Fruit fly (Drosophila melanogaster) whole organism, prepupa: Measurements from ENCODE around the gene Nepl3.
A peak's percentile ranks its signal among the peaks of the same experiment; 100 is the strongest.

Experiments
- Blimp-1 ChIP-seq: fragments of 200-800 bp; sonication (Bioruptor generic); optimal IDR thresholded peaks from 3 replicates; lab custom pipeline; 2017; ENCODE audit warnings: missing biosample characterization, missing genetic modification characterization, mild to moderate bottlenecking, moderate library complexity, missing genetic modification reagents
- CG10631 ChIP-seq: fragments of 200-800 bp; sonication (Bioruptor generic); optimal IDR thresholded peaks from 2 replicates; lab custom pipeline; 2016; ENCODE audit warnings: missing biosample characterization, missing genetic modification characterization
- CG10669 ChIP-seq: fragments of 200-800 bp; sonication (Bioruptor generic); optimal IDR thresholded peaks from 3 replicates; lab custom pipeline; 2018; ENCODE audit warnings: missing biosample characterization, mild to moderate bottlenecking, missing genetic modification characterization, moderate library complexity
- CG11294 ChIP-seq: fragments of 200-800 bp; sonication (Bioruptor generic); IDR thresholded peaks from 2 replicates; pipeline ENCODE4 v1.3.6; 2022; ENCODE audit warnings: missing biosample characterization, missing genetic modification characterization
- CG1621 ChIP-seq: fragments of 200-800 bp; sonication (Bioruptor generic); optimal IDR thresholded peaks from 3 replicates; lab custom pipeline; 2018; ENCODE audit warnings: missing biosample characterization, mild to moderate bottlenecking, missing genetic modification characterization
- CG16779 ChIP-seq: fragments of 200-800 bp; sonication (Bioruptor generic); optimal IDR thresholded peaks from 3 replicates; lab custom pipeline; 2017; ENCODE audit warnings: missing biosample characterization, mild to moderate bottlenecking, missing genetic modification characterization
- CG3032 ChIP-seq: fragments of 200-800 bp; optimal IDR thresholded peaks from 2 replicates; lab custom pipeline; 2019; ENCODE audit warnings: missing biosample characterization, mild to moderate bottlenecking, missing genetic modification characterization, moderate library complexity
- CG31627 ChIP-seq: fragments of 200-800 bp; sonication (Bioruptor generic); optimal IDR thresholded peaks from 3 replicates; lab custom pipeline; 2016; ENCODE audit warnings: missing biosample characterization, missing genetic modification characterization
- CG32006 ChIP-seq: fragments of 200-800 bp; sonication (Bioruptor generic); optimal IDR thresholded peaks from 3 replicates; lab custom pipeline; 2017; ENCODE audit warnings: missing biosample characterization, mild to moderate bottlenecking, missing genetic modification characterization
- CG34406 ChIP-seq: fragments of 200-800 bp; sonication (Bioruptor generic); optimal IDR thresholded peaks from 3 replicates; lab custom pipeline; 2016; ENCODE audit warnings: missing biosample characterization, missing genetic modification characterization
- CG3919 ChIP-seq: fragments of 200-800 bp; sonication (Bioruptor generic); optimal IDR thresholded peaks from 3 replicates; lab custom pipeline; 2016; ENCODE audit warnings: missing biosample characterization, missing genetic modification characterization
- CG4318 ChIP-seq: fragments of 200-800 bp; sonication (Bioruptor generic); optimal IDR thresholded peaks from 3 replicates; lab custom pipeline; 2017; ENCODE audit warnings: missing biosample characterization, mild to moderate bottlenecking, missing genetic modification characterization
- CG6163 ChIP-seq: fragments of 200-800 bp; sonication (Bioruptor generic); IDR thresholded peaks from 3 replicates; pipeline ENCODE4 v1.3.6; 2022; ENCODE audit warnings: missing biosample characterization, missing genetic modification characterization
- CG6276 ChIP-seq: fragments of 200-800 bp; sonication (Bioruptor generic); optimal IDR thresholded peaks from 2 replicates; lab custom pipeline; 2017; ENCODE audit warnings: missing biosample characterization, mild to moderate bottlenecking, missing genetic modification characterization
- CG6792 ChIP-seq: fragments of 200-800 bp; sonication (Bioruptor generic); optimal IDR thresholded peaks from 3 replicates; lab custom pipeline; 2016; ENCODE audit warnings: missing biosample characterization, missing genetic modification characterization
- CG6808 ChIP-seq: fragments of 200-800 bp; sonication (Bioruptor generic); optimal IDR thresholded peaks from 3 replicates; lab custom pipeline; 2017; ENCODE audit warnings: missing biosample characterization, missing genetic modification characterization, mild to moderate bottlenecking, moderate library complexity, missing genetic modification reagents
- CG7368 ChIP-seq: fragments of 200-800 bp; sonication (Bioruptor generic); optimal IDR thresholded peaks from 3 replicates; lab custom pipeline; 2016; ENCODE audit warnings: missing biosample characterization, missing genetic modification characterization
- CG8119 ChIP-seq: fragments of 200-800 bp; sonication (Bioruptor generic); IDR thresholded peaks from 3 replicates; pipeline ENCODE4 v1.3.6; 2022; ENCODE audit warnings: missing biosample characterization, missing genetic modification characterization
- CG8319 ChIP-seq: fragments of 200-800 bp; sonication (Bioruptor generic); optimal IDR thresholded peaks from 3 replicates; lab custom pipeline; 2016; ENCODE audit warnings: missing biosample characterization, missing genetic modification characterization
- CG8632 ChIP-seq: fragments of 200-800 bp; sonication (Bioruptor generic); optimal IDR thresholded peaks from 3 replicates; lab custom pipeline; 2016; ENCODE audit warnings: missing biosample characterization, missing genetic modification characterization
- CG9139 ChIP-seq: fragments of 200-800 bp; sonication (Bioruptor generic); optimal IDR thresholded peaks from 3 replicates; lab custom pipeline; 2017; ENCODE audit warnings: missing biosample characterization, mild to moderate bottlenecking, missing genetic modification characterization
- Eip75B ChIP-seq: fragments of 200-800 bp; sonication (Bioruptor generic); optimal IDR thresholded peaks from 3 replicates; lab custom pipeline; 2016; ENCODE audit warnings: missing biosample characterization, missing genetic modification characterization
- Eip78C ChIP-seq: fragments of 200-800 bp; sonication (Bioruptor generic); peaks from one replicate; lab custom pipeline; 2016; ENCODE audit warnings: missing biosample characterization, missing genetic modification characterization
- Eip93F ChIP-seq: fragments of 200-800 bp; sonication (Bioruptor generic); optimal IDR thresholded peaks from 2 replicates; lab custom pipeline; 2016; ENCODE audit warnings: missing biosample characterization, mild to moderate bottlenecking, missing genetic modification characterization
- Ets21C ChIP-seq: fragments of 200-800 bp; sonication (Bioruptor generic); optimal IDR thresholded peaks from 3 replicates; lab custom pipeline; 2016; ENCODE audit warnings: missing biosample characterization, missing genetic modification characterization
- Ets96B ChIP-seq: fragments of 200-800 bp; optimal IDR thresholded peaks from 2 replicates; lab custom pipeline; 2019; ENCODE audit warnings: missing biosample characterization, mild to moderate bottlenecking, missing genetic modification characterization, moderate library complexity
- Hr38 ChIP-seq: sonication (Bioruptor generic); optimal IDR thresholded peaks from 2 replicates; lab custom pipeline; 2016; ENCODE audit warnings: missing biosample characterization, missing genetic modification characterization
- Hr39 ChIP-seq: fragments of 200-800 bp; sonication (Bioruptor generic); optimal IDR thresholded peaks from 2 replicates; lab custom pipeline; 2016; ENCODE audit warnings: missing biosample characterization, missing genetic modification characterization
- Hr4 ChIP-seq: fragments of 200-800 bp; sonication (Bioruptor generic); optimal IDR thresholded peaks from 3 replicates; lab custom pipeline; 2016; ENCODE audit warnings: missing biosample characterization, missing genetic modification characterization
- Lpt ChIP-seq: fragments of 200-800 bp; sonication (Bioruptor generic); optimal IDR thresholded peaks from 3 replicates; lab custom pipeline; 2016; ENCODE audit warnings: missing biosample characterization, missing genetic modification characterization
- Sox102F ChIP-seq: fragments of 200-800 bp; sonication (Bioruptor generic); optimal IDR thresholded peaks from 2 replicates; lab custom pipeline; 2016; ENCODE audit warnings: missing biosample characterization, mild to moderate bottlenecking, missing genetic modification characterization
- Sox14 ChIP-seq: fragments of 200-800 bp; sonication (Bioruptor generic); optimal IDR thresholded peaks from 3 replicates; lab custom pipeline; 2016; ENCODE audit warnings: missing biosample characterization, missing genetic modification characterization
- Sox15 ChIP-seq: fragments of 200-800 bp; sonication (Bioruptor generic); optimal IDR thresholded peaks from 3 replicates; lab custom pipeline; 2016; ENCODE audit warnings: missing biosample characterization, missing genetic modification characterization
- achi ChIP-seq: fragments of 200-800 bp; sonication (Bioruptor generic); optimal IDR thresholded peaks from 3 replicates; lab custom pipeline; 2016; ENCODE audit warnings: missing biosample characterization, missing genetic modification characterization
- cyc ChIP-seq: fragments of 200-800 bp; sonication (Bioruptor generic); optimal IDR thresholded peaks from 3 replicates; lab custom pipeline; 2016; ENCODE audit warnings: missing biosample characterization, missing genetic modification characterization
- dac ChIP-seq: fragments of 200-800 bp; sonication (Bioruptor generic); optimal IDR thresholded peaks from 2 replicates; lab custom pipeline; 2017; ENCODE audit warnings: missing biosample characterization, mild to moderate bottlenecking, missing genetic modification characterization
- dsx ChIP-seq: fragments of 200-800 bp; optimal IDR thresholded peaks from 3 replicates; lab custom pipeline; 2019; ENCODE audit warnings: missing biosample characterization, mild to moderate bottlenecking, missing genetic modification characterization, moderate library complexity; ENCODE audit not compliant: poor library complexity, severe bottlenecking
- eg ChIP-seq: fragments of 200-800 bp; sonication (Bioruptor generic); IDR thresholded peaks from 3 replicates; pipeline ENCODE4 v1.3.6; 2022; ENCODE audit warnings: missing biosample characterization, missing genetic modification characterization
- esn ChIP-seq: fragments of 200-800 bp; sonication (Bioruptor generic); optimal IDR thresholded peaks from 2 replicates; lab custom pipeline; 2016; ENCODE audit warnings: missing biosample characterization, mild to moderate bottlenecking, missing genetic modification characterization, moderate library complexity
- fd59A ChIP-seq: fragments of 200-800 bp; sonication (Bioruptor generic); optimal IDR thresholded peaks from 2 replicates; lab custom pipeline; 2017; ENCODE audit warnings: missing biosample characterization, mild to moderate bottlenecking, missing genetic modification characterization, missing genetic modification reagents
- fd85E ChIP-seq: fragments of 200-800 bp; sonication (Bioruptor generic); optimal IDR thresholded peaks from 3 replicates; lab custom pipeline; 2016; ENCODE audit warnings: missing biosample characterization, missing genetic modification characterization
- lz ChIP-seq: fragments of 200-800 bp; sonication (Bioruptor generic); optimal IDR thresholded peaks from 3 replicates; lab custom pipeline; 2016; ENCODE audit warnings: missing biosample characterization, missing genetic modification characterization
- net ChIP-seq: fragments of 200-800 bp; sonication (Bioruptor generic); optimal IDR thresholded peaks from 3 replicates; lab custom pipeline; 2016; ENCODE audit warnings: missing biosample characterization, missing genetic modification characterization
- pdm3 ChIP-seq: fragments of 200-800 bp; sonication (Bioruptor generic); optimal IDR thresholded peaks from 3 replicates; lab custom pipeline; 2016; ENCODE audit warnings: missing biosample characterization, missing genetic modification characterization
- salr ChIP-seq, 2 experiments: fragments of 200-800 bp; sonication (Bioruptor generic); optimal IDR thresholded peaks; 3 replicates each; lab custom pipeline; 2016 to 2018; ENCODE audit warnings: missing biosample characterization in 2 of 2, missing genetic modification characterization in 2 of 2, mild to moderate bottlenecking in 1 of 2
- spab ChIP-seq: fragments of 200-800 bp; sonication (Bioruptor generic); optimal IDR thresholded peaks from 2 replicates; lab custom pipeline; 2017; ENCODE audit warnings: missing biosample characterization, mild to moderate bottlenecking, missing genetic modification characterization, missing genetic modification reagents
- ss ChIP-seq, 2 experiments: fragments of 200-800 bp; sonication (Bioruptor generic); optimal IDR thresholded peaks; 2 replicates in 1 of 2; 3 replicates in 1 of 2; lab custom pipeline; 2017 to 2018; ENCODE audit warnings: mild to moderate bottlenecking in 2 of 2, missing biosample characterization in 2 of 2, missing genetic modification characterization in 2 of 2, moderate library complexity in 1 of 2
- svp ChIP-seq: fragments of 200-800 bp; sonication (Bioruptor generic); peaks from one replicate; lab custom pipeline; 2016; ENCODE audit warnings: missing biosample characterization, missing genetic modification characterization
- topi ChIP-seq: fragments of 200-800 bp; sonication (Bioruptor generic); optimal IDR thresholded peaks from 3 replicates; lab custom pipeline; 2016; ENCODE audit warnings: missing biosample characterization, missing genetic modification characterization

Nepl3 gene

DNA sequence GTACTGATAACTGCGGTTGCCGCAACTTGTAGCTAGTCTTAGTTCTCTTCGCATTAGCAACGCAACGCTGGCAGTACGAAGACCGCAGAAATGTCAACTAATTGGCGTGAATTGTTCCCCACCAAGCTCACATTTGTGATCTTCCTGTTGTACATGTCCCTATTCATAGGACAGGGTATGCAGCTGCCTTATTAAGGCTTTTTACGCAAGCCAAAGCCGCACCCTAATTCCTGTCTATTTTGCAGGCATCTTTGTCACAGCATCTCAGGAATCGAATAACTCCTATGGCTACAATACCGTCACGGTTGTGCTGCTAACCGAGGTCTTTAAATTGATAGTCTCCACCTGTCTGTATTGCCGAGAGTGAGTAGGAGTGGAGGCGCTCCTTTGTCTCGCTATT, 5.1 kb downstream of the Nepl3 start, which contains the start of gene eIF3h:
TSS of gene eIF3h (minus strand) at position 101 of the 400 bp plus-strand sequence.
- TF ChIP-seq CG9139 (no peak), svp (GFP tag; lab: Kevin White, UChicago) (no peak)

DNA sequence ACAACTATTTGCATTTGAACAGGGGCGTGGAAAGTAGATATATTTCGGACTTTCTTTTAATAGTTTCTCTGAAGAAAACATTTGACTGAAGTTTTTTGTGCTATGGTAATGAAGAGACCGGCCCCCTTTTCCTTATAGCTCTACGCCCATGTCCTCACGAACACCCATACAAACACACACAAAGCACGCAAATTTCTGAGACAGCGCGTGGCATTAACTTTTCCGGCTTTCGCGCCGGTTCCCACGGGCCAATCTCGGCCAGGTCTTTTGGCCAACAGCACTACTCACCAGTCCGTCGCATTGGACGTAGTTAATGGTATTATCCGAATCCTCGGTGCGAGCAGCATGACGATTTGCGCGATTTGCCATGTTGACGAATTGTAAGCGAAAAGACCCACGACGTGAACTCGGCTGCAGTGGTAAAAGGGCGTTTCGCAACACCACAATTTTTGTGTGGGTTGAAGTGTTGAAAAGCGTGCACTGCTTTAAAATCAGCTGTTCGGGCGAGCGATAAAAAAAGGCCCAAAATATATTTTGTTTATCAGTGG, 5.6 kb downstream of the Nepl3 start, which contains the start of gene senju:
TSS of gene senju (plus strand) at position 477 of the 548 bp plus-strand sequence.
- TF ChIP-seq Sox15 (GFP tag; lab: Kevin White, UChicago), result peak; percentile 73
- TF ChIP-seq Sox14, result peak; percentile 91
- peak; percentile 62 for TF ChIP-seq CG11294
- peak; percentile 80 for TF ChIP-seq CG8632 (GFP tag; lab: Kevin White, UChicago)
- no peak for TF ChIP-seq CG4318
- peak; percentile 82 for TF ChIP-seq Ets21C
- TF ChIP-seq Ets96B (tag; lab: Kevin White, UChicago), result peak; percentile 77
- peak; percentile 89 for TF ChIP-seq CG31627 (GFP tag; lab: Kevin White, UChicago)
- TF ChIP-seq CG8119 (GFP tag; lab: Robert Waterston, UW), result peak; percentile 87
- TF ChIP-seq CG6792 (GFP tag; lab: Kevin White, UChicago), result peak; percentile 90
- peak; percentile 51 for TF ChIP-seq CG9139
- TF ChIP-seq Eip78C (GFP tag; lab: Kevin White, UChicago), result peak; percentile 95
- TF ChIP-seq CG3032 (tag; lab: Kevin White, UChicago), result peak; percentile 68
- peak; percentile 79 for TF ChIP-seq CG34406 (GFP tag; lab: Kevin White, UChicago)
- peak; percentile 86 for TF ChIP-seq Sox102F (GFP tag; lab: Kevin White, UChicago)
- TF ChIP-seq svp (GFP tag; lab: Kevin White, UChicago), result peak; percentile 93
- TF ChIP-seq cyc (GFP tag; lab: Kevin White, UChicago), result peak; percentile 84
- TF ChIP-seq ss (GFP tag; optimal IDR thresholded peaks at IDR 0.05; lab: Kevin White, UChicago), result peak; percentile 71 to 73
- TF ChIP-seq dsx (GFP tag; lab: Kevin White, UChicago), result peak; percentile 59
- TF ChIP-seq Blimp-1 (GFP tag; lab: Kevin White, UChicago), result peak; percentile 48
- TF ChIP-seq fd59A (GFP tag; lab: Kevin White, UChicago), result peak; percentile 57
- peak; percentile 79 for TF ChIP-seq CG10669
- TF ChIP-seq pdm3 (GFP tag; lab: Kevin White, UChicago), result peak; percentile 90
- TF ChIP-seq CG1621, result peak; percentile 80
- peak; percentile 85 for TF ChIP-seq CG10631 (GFP tag; lab: Kevin White, UChicago)
- peak; percentile 76 for TF ChIP-seq fd85E
- TF ChIP-seq lz, result peak; percentile 89
- peak; percentile 75 for TF ChIP-seq CG6808 (GFP tag; lab: Kevin White, UChicago)
- TF ChIP-seq CG3919 (GFP tag; lab: Kevin White, UChicago), result peak; percentile 93
- peak; percentile 79 for TF ChIP-seq Lpt
- TF ChIP-seq achi, result peak; percentile 86
- TF ChIP-seq topi (GFP tag; lab: Kevin White, UChicago), result peak; percentile 86
- TF ChIP-seq Eip93F, result no peak
- TF ChIP-seq CG32006, result peak; percentile 86
- TF ChIP-seq Hr39 (GFP tag; lab: Kevin White, UChicago), result peak; percentile 84
- peak; percentile 83 for TF ChIP-seq Eip75B (GFP tag; lab: Kevin White, UChicago)
- TF ChIP-seq CG8319 (GFP tag; lab: Kevin White, UChicago), result peak; percentile 80
- TF ChIP-seq dac, result peak; percentile 80
- TF ChIP-seq eg, result peak; percentile 91
- peak; percentile 83 for TF ChIP-seq CG7368
- peak; percentile 90 for TF ChIP-seq net (GFP tag; lab: Kevin White, UChicago)
- peak; percentile 75 for TF ChIP-seq spab (GFP tag; lab: Kevin White, UChicago)
- peak; percentile 29 for TF ChIP-seq Hr38 (GFP tag; lab: Kevin White, UChicago)
- TF ChIP-seq CG6163 (GFP tag; lab: Robert Waterston, UW), result peak; percentile 92
- TF ChIP-seq salr (GFP tag; optimal IDR thresholded peaks at IDR 0.05; lab: Kevin White, UChicago), result peak; percentile 66 to 67
- TF ChIP-seq CG16779 (tag; lab: Kevin White, UChicago), result peak; percentile 58
- TF ChIP-seq Hr4 (GFP tag; lab: Kevin White, UChicago), result peak; percentile 89
- TF ChIP-seq esn (GFP tag; lab: Kevin White, UChicago), result peak; percentile 92
- no peak for TF ChIP-seq CG6276 (GFP tag; lab: Kevin White, UChicago)
